Fruit fly (Drosophila melanogaster) whole organism, adult: ENCODE results near the gene CG4198.

Experiments used
- kay ChIP-seq: fragments of 200-800 bp; sonication (Bioruptor generic); peaks from one replicate; lab custom pipeline; 2016; ENCODE audit warnings: missing biosample characterization, missing genetic modification characterization, borderline replicate concordance
- pad ChIP-seq: fragments of 200-800 bp; sonication (Bioruptor generic); optimal IDR thresholded peaks from 3 replicates; lab custom pipeline; 2017; ENCODE audit warnings: missing biosample characterization, missing genetic modification characterization, mild to moderate bottlenecking, moderate library complexity, missing genetic modification reagents

dm6 chrX:5349899-5350575 is 37.0 kb downstream of the CG4198 start:
- TF ChIP-seq pad (GFP tag; lab: Kevin White, UChicago) (no peak), kay (no peak)
